Fruit fly (Drosophila melanogaster) whole organism, prepupa: ENCODE results near the gene CG13901.

ENCODE experiments used
- Blimp-1 ChIP-seq: fragments of 200-800 bp; sonication (Bioruptor generic); optimal IDR thresholded peaks from 3 replicates; lab custom pipeline; 2017; ENCODE audit warnings: missing biosample characterization, missing genetic modification characterization, mild to moderate bottlenecking, moderate library complexity, missing genetic modification reagents
- CG10631 ChIP-seq: fragments of 200-800 bp; sonication (Bioruptor generic); optimal IDR thresholded peaks from 2 replicates; lab custom pipeline; 2016; ENCODE audit warnings: missing biosample characterization, missing genetic modification characterization
- CG11762 ChIP-seq: fragments of 200-800 bp; sonication (Bioruptor generic); optimal IDR thresholded peaks from 3 replicates; lab custom pipeline; 2016; ENCODE audit warnings: missing biosample characterization, missing genetic modification characterization; ENCODE audit not compliant: insufficient read depth
- CG15336 ChIP-seq: fragments of 200-800 bp; sonication (Bioruptor generic); IDR thresholded peaks from 2 replicates; pipeline ENCODE4 v1.3.6; 2022; ENCODE audit warnings: missing biosample characterization, missing genetic modification characterization
- CG1621 ChIP-seq: fragments of 200-800 bp; sonication (Bioruptor generic); optimal IDR thresholded peaks from 3 replicates; lab custom pipeline; 2018; ENCODE audit warnings: missing biosample characterization, mild to moderate bottlenecking, missing genetic modification characterization
- CG16779 ChIP-seq: fragments of 200-800 bp; sonication (Bioruptor generic); optimal IDR thresholded peaks from 3 replicates; lab custom pipeline; 2017; ENCODE audit warnings: missing biosample characterization, mild to moderate bottlenecking, missing genetic modification characterization
- CG3032 ChIP-seq: fragments of 200-800 bp; optimal IDR thresholded peaks from 2 replicates; lab custom pipeline; 2019; ENCODE audit warnings: missing biosample characterization, mild to moderate bottlenecking, missing genetic modification characterization, moderate library complexity
- CG31627 ChIP-seq: fragments of 200-800 bp; sonication (Bioruptor generic); optimal IDR thresholded peaks from 3 replicates; lab custom pipeline; 2016; ENCODE audit warnings: missing biosample characterization, missing genetic modification characterization
- CG4318 ChIP-seq: fragments of 200-800 bp; sonication (Bioruptor generic); optimal IDR thresholded peaks from 3 replicates; lab custom pipeline; 2017; ENCODE audit warnings: missing biosample characterization, mild to moderate bottlenecking, missing genetic modification characterization
- CG6163 ChIP-seq: fragments of 200-800 bp; sonication (Bioruptor generic); IDR thresholded peaks from 3 replicates; pipeline ENCODE4 v1.3.6; 2022; ENCODE audit warnings: missing biosample characterization, missing genetic modification characterization
- CG6276 ChIP-seq: fragments of 200-800 bp; sonication (Bioruptor generic); optimal IDR thresholded peaks from 2 replicates; lab custom pipeline; 2017; ENCODE audit warnings: missing biosample characterization, mild to moderate bottlenecking, missing genetic modification characterization
- CG6792 ChIP-seq: fragments of 200-800 bp; sonication (Bioruptor generic); optimal IDR thresholded peaks from 3 replicates; lab custom pipeline; 2016; ENCODE audit warnings: missing biosample characterization, missing genetic modification characterization
- CG6808 ChIP-seq: fragments of 200-800 bp; sonication (Bioruptor generic); optimal IDR thresholded peaks from 3 replicates; lab custom pipeline; 2017; ENCODE audit warnings: missing biosample characterization, missing genetic modification characterization, mild to moderate bottlenecking, moderate library complexity, missing genetic modification reagents
- CG6854 ChIP-seq: fragments of 200-800 bp; sonication (Bioruptor generic); optimal IDR thresholded peaks from 2 replicates; lab custom pipeline; 2017; ENCODE audit warnings: missing biosample characterization, mild to moderate bottlenecking, missing genetic modification characterization
- CG7368 ChIP-seq: fragments of 200-800 bp; sonication (Bioruptor generic); optimal IDR thresholded peaks from 3 replicates; lab custom pipeline; 2016; ENCODE audit warnings: missing biosample characterization, missing genetic modification characterization
- CG8632 ChIP-seq: fragments of 200-800 bp; sonication (Bioruptor generic); optimal IDR thresholded peaks from 3 replicates; lab custom pipeline; 2016; ENCODE audit warnings: missing biosample characterization, missing genetic modification characterization
- CG9139 ChIP-seq: fragments of 200-800 bp; sonication (Bioruptor generic); optimal IDR thresholded peaks from 3 replicates; lab custom pipeline; 2017; ENCODE audit warnings: missing biosample characterization, mild to moderate bottlenecking, missing genetic modification characterization
- Eip78C ChIP-seq: fragments of 200-800 bp; sonication (Bioruptor generic); peaks from one replicate; lab custom pipeline; 2016; ENCODE audit warnings: missing biosample characterization, missing genetic modification characterization
- Eip93F ChIP-seq: fragments of 200-800 bp; sonication (Bioruptor generic); optimal IDR thresholded peaks from 2 replicates; lab custom pipeline; 2016; ENCODE audit warnings: missing biosample characterization, mild to moderate bottlenecking, missing genetic modification characterization
- Ets21C ChIP-seq: fragments of 200-800 bp; sonication (Bioruptor generic); optimal IDR thresholded peaks from 3 replicates; lab custom pipeline; 2016; ENCODE audit warnings: missing biosample characterization, missing genetic modification characterization
- Ets96B ChIP-seq: fragments of 200-800 bp; optimal IDR thresholded peaks from 2 replicates; lab custom pipeline; 2019; ENCODE audit warnings: missing biosample characterization, mild to moderate bottlenecking, missing genetic modification characterization, moderate library complexity
- Gug ChIP-seq: fragments of 200-800 bp; sonication (Bioruptor generic); IDR thresholded peaks from 2 replicates; pipeline ENCODE4 v1.3.6; 2022; ENCODE audit warnings: missing biosample characterization, missing genetic modification characterization
- Hr38 ChIP-seq: sonication (Bioruptor generic); optimal IDR thresholded peaks from 2 replicates; lab custom pipeline; 2016; ENCODE audit warnings: missing biosample characterization, missing genetic modification characterization
- Hr39 ChIP-seq: fragments of 200-800 bp; sonication (Bioruptor generic); optimal IDR thresholded peaks from 2 replicates; lab custom pipeline; 2016; ENCODE audit warnings: missing biosample characterization, missing genetic modification characterization
- Met ChIP-seq: fragments of 200-800 bp; sonication (Bioruptor generic); optimal IDR thresholded peaks from 3 replicates; lab custom pipeline; 2016; ENCODE audit warnings: missing biosample characterization, missing genetic modification characterization
- OdsH ChIP-seq: fragments of 200-800 bp; sonication (Bioruptor generic); optimal IDR thresholded peaks from 3 replicates; lab custom pipeline; 2016; ENCODE audit warnings: missing biosample characterization, missing genetic modification characterization
- Smox ChIP-seq: fragments of 200-800 bp; sonication (Bioruptor generic); optimal IDR thresholded peaks from 3 replicates; lab custom pipeline; 2016; ENCODE audit warnings: missing biosample characterization, missing genetic modification characterization
- Sox14 ChIP-seq: fragments of 200-800 bp; sonication (Bioruptor generic); optimal IDR thresholded peaks from 3 replicates; lab custom pipeline; 2016; ENCODE audit warnings: missing biosample characterization, missing genetic modification characterization
- achi ChIP-seq: fragments of 200-800 bp; sonication (Bioruptor generic); optimal IDR thresholded peaks from 3 replicates; lab custom pipeline; 2016; ENCODE audit warnings: missing biosample characterization, missing genetic modification characterization
- acj6 ChIP-seq: fragments of 200-800 bp; sonication (Bioruptor generic); optimal IDR thresholded peaks from 3 replicates; lab custom pipeline; 2016; ENCODE audit warnings: missing biosample characterization, missing genetic modification characterization
- dac ChIP-seq: fragments of 200-800 bp; sonication (Bioruptor generic); optimal IDR thresholded peaks from 2 replicates; lab custom pipeline; 2017; ENCODE audit warnings: missing biosample characterization, mild to moderate bottlenecking, missing genetic modification characterization
- dsx ChIP-seq: fragments of 200-800 bp; optimal IDR thresholded peaks from 3 replicates; lab custom pipeline; 2019; ENCODE audit warnings: missing biosample characterization, mild to moderate bottlenecking, missing genetic modification characterization, moderate library complexity; ENCODE audit not compliant: poor library complexity, severe bottlenecking
- eg ChIP-seq: fragments of 200-800 bp; sonication (Bioruptor generic); IDR thresholded peaks from 3 replicates; pipeline ENCODE4 v1.3.6; 2022; ENCODE audit warnings: missing biosample characterization, missing genetic modification characterization
- esn ChIP-seq: fragments of 200-800 bp; sonication (Bioruptor generic); optimal IDR thresholded peaks from 2 replicates; lab custom pipeline; 2016; ENCODE audit warnings: missing biosample characterization, mild to moderate bottlenecking, missing genetic modification characterization, moderate library complexity
- fd59A ChIP-seq: fragments of 200-800 bp; sonication (Bioruptor generic); optimal IDR thresholded peaks from 2 replicates; lab custom pipeline; 2017; ENCODE audit warnings: missing biosample characterization, mild to moderate bottlenecking, missing genetic modification characterization, missing genetic modification reagents
- fd85E ChIP-seq: fragments of 200-800 bp; sonication (Bioruptor generic); optimal IDR thresholded peaks from 3 replicates; lab custom pipeline; 2016; ENCODE audit warnings: missing biosample characterization, missing genetic modification characterization
- fkh ChIP-seq: fragments of 200-800 bp; sonication (Bioruptor generic); optimal IDR thresholded peaks from 3 replicates; lab custom pipeline; 2017; ENCODE audit warnings: missing biosample characterization, mild to moderate bottlenecking, missing genetic modification characterization, moderate library complexity
- lz ChIP-seq: fragments of 200-800 bp; sonication (Bioruptor generic); optimal IDR thresholded peaks from 3 replicates; lab custom pipeline; 2016; ENCODE audit warnings: missing biosample characterization, missing genetic modification characterization
- net ChIP-seq: fragments of 200-800 bp; sonication (Bioruptor generic); optimal IDR thresholded peaks from 3 replicates; lab custom pipeline; 2016; ENCODE audit warnings: missing biosample characterization, missing genetic modification characterization
- pdm3 ChIP-seq: fragments of 200-800 bp; sonication (Bioruptor generic); optimal IDR thresholded peaks from 3 replicates; lab custom pipeline; 2016; ENCODE audit warnings: missing biosample characterization, missing genetic modification characterization
- salr ChIP-seq, 2 experiments: fragments of 200-800 bp; sonication (Bioruptor generic); optimal IDR thresholded peaks; 3 replicates each; lab custom pipeline; 2016 to 2018; ENCODE audit warnings: missing biosample characterization in 2 of 2, missing genetic modification characterization in 2 of 2, mild to moderate bottlenecking in 1 of 2
- spab ChIP-seq: fragments of 200-800 bp; sonication (Bioruptor generic); optimal IDR thresholded peaks from 2 replicates; lab custom pipeline; 2017; ENCODE audit warnings: missing biosample characterization, mild to moderate bottlenecking, missing genetic modification characterization, missing genetic modification reagents
- ss ChIP-seq, 2 experiments: fragments of 200-800 bp; sonication (Bioruptor generic); optimal IDR thresholded peaks; 2 replicates in 1 of 2; 3 replicates in 1 of 2; lab custom pipeline; 2017 to 2018; ENCODE audit warnings: mild to moderate bottlenecking in 2 of 2, missing biosample characterization in 2 of 2, missing genetic modification characterization in 2 of 2, moderate library complexity in 1 of 2
- svp ChIP-seq: fragments of 200-800 bp; sonication (Bioruptor generic); peaks from one replicate; lab custom pipeline; 2016; ENCODE audit warnings: missing biosample characterization, missing genetic modification characterization
- vri ChIP-seq: fragments of 200-800 bp; sonication (Bioruptor generic); optimal IDR thresholded peaks from 3 replicates; lab custom pipeline; 2016; ENCODE audit warnings: missing biosample characterization, mild to moderate bottlenecking, missing genetic modification characterization

The CG13901 gene

DNA sequence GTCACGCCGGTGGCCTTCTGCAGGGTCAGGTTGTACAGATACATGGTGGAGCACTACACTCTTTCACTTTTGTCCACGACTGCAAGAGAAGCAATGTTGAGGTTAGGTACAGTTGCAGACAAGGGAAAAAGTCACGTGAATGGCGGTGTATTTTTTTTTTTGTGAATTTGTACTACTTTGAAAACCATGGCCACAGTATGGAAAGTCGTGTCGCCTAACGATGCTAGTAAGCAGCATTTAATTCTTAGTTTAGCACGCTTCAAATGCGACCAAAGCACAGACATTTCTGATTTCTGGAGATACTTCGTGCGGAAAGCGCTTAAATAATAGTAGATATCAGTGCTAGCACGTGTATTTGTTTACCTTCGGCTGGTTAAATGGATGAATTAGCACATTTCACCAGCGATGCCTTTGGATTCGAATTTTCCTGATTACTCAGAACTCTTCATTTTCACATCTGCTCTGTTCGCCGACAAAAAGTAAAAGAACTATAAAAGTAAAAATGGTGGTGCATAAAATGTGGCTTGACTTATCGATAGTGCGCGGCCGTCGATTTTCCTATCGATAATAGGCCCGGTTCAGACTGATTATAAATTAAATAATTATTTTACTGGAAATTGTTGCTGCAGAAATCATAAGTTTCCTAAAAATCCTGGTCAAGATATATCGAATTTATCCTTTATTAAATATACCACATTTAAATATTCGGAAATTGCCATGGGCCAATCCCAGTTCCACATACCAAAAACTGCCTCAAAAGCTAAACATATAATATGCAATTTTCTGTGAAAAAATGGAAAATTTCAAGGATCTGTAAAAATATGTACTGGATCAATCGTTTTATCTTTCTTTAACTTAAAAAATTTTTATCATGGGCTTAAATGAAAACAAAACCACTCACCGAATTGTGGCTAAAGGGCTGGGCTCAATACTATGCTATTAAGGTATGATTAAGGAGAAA, 4.4 kb downstream of the CG13901 start, which contains the start of gene Sf3b3 (continued):
- TF ChIP-seq Ets21C (GFP tag; lab: Kevin White, UChicago): no peak
- no peak for TF ChIP-seq spab (GFP tag; lab: Kevin White, UChicago)
- TF ChIP-seq lz: no peak
- peak; percentile 1 for TF ChIP-seq fd85E (GFP tag; lab: Kevin White, UChicago)
- no peak for TF ChIP-seq salr (GFP tag; optimal IDR thresholded peaks at IDR 0.05; lab: Kevin White, UChicago)
- no peak for TF ChIP-seq CG8632 (GFP tag; lab: Kevin White, UChicago)
- TF ChIP-seq CG6854 (GFP tag; lab: Kevin White, UChicago): peak; percentile 80
- TF ChIP-seq Smox (GFP tag; lab: Kevin White, UChicago): no peak
- no peak for TF ChIP-seq Eip93F (GFP tag; lab: Kevin White, UChicago)
- TF ChIP-seq achi (GFP tag; lab: Kevin White, UChicago): no peak
- no peak for TF ChIP-seq CG16779 (tag; lab: Kevin White, UChicago)
- TF ChIP-seq CG6792: no peak
- no peak for TF ChIP-seq dac
- peak; percentile 14 to 38 for TF ChIP-seq ss (GFP tag; optimal IDR thresholded peaks at IDR 0.05; lab: Kevin White, UChicago)
- no peak for TF ChIP-seq CG4318 (GFP tag; lab: Kevin White, UChicago)
- no peak for TF ChIP-seq net
- no peak for TF ChIP-seq vri
- TF ChIP-seq CG6276 (GFP tag; lab: Kevin White, UChicago): no peak
- TF ChIP-seq pdm3 (GFP tag; lab: Kevin White, UChicago): no peak

DNA sequence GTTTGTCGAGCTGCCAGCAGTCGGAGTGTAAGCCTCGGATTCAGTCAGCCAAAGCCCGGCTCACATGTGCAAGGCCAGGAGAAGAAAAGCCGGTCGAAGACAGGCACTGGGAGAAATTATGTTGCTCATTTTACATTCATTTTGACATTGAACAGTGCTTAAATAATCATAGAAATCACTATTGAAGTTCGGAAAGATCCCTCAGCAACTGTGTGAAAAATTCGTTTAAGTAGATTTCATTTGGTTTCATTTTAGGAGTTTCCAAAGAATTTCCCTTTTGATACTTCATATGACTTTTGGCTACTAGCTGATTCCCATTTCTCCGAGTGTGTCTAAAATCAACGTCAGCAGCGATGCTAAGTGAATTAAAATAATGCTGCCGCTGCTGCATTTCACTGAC, 13.2 kb downstream of the CG13901 start:
- TF ChIP-seq CG15336 (GFP tag; lab: Robert Waterston, UW): peak; percentile 89
- TF ChIP-seq Ets96B (tag; lab: Kevin White, UChicago): peak; percentile 44
- peak; percentile 77 for TF ChIP-seq Hr39 (GFP tag; lab: Kevin White, UChicago)
- TF ChIP-seq dsx (GFP tag; lab: Kevin White, UChicago): peak; percentile 65
- TF ChIP-seq Met (GFP tag; lab: Kevin White, UChicago): peak; percentile 81
- TF ChIP-seq fd59A: peak; percentile 43
- TF ChIP-seq CG6276 (GFP tag; lab: Kevin White, UChicago): peak; percentile 79
- TF ChIP-seq spab (GFP tag; lab: Kevin White, UChicago): peak; percentile 13
- peak; percentile 35 for TF ChIP-seq Blimp-1
- peak; percentile 96 for TF ChIP-seq Eip78C
- peak; percentile 74 for TF ChIP-seq net
- peak; percentile 74 for TF ChIP-seq acj6 (GFP tag; lab: Kevin White, UChicago)
- TF ChIP-seq CG1621: no peak
- TF ChIP-seq CG10631: peak; percentile 65
- TF ChIP-seq vri: peak; percentile 55
- TF ChIP-seq Hr38 (GFP tag; lab: Kevin White, UChicago): no peak
- peak; percentile 55 for TF ChIP-seq CG6792
- TF ChIP-seq Eip93F (GFP tag; lab: Kevin White, UChicago): no peak
- TF ChIP-seq esn: peak; percentile 79
- TF ChIP-seq CG6808: peak; percentile 74
- TF ChIP-seq OdsH: peak; percentile 82
- TF ChIP-seq Smox (GFP tag; lab: Kevin White, UChicago): no peak
- TF ChIP-seq CG7368 (GFP tag; lab: Kevin White, UChicago): peak; percentile 16
- peak; percentile 76 for TF ChIP-seq svp
- TF ChIP-seq ss (GFP tag; optimal IDR thresholded peaks at IDR 0.05; lab: Kevin White, UChicago): peak in 1 of 2 experiments; percentile 53
- TF ChIP-seq achi (GFP tag; lab: Kevin White, UChicago): peak; percentile 59
- peak; percentile 41 for TF ChIP-seq lz
- no peak for TF ChIP-seq pdm3 (GFP tag; lab: Kevin White, UChicago)
- TF ChIP-seq CG31627 (GFP tag; lab: Kevin White, UChicago): peak; percentile 74
- no peak for TF ChIP-seq CG9139 (GFP tag; lab: Kevin White, UChicago)
- peak; percentile 75 for TF ChIP-seq Gug
- peak; percentile 79 for TF ChIP-seq Sox14 (GFP tag; lab: Kevin White, UChicago)
- TF ChIP-seq CG11762 (GFP tag; lab: Kevin White, UChicago): no peak
- TF ChIP-seq CG6854 (GFP tag; lab: Kevin White, UChicago): peak; percentile 26
- TF ChIP-seq eg: peak; percentile 76
- TF ChIP-seq CG16779 (tag; lab: Kevin White, UChicago): no peak
- TF ChIP-seq CG6163 (GFP tag; lab: Robert Waterston, UW): peak; percentile 81
- TF ChIP-seq CG3032 (tag; lab: Kevin White, UChicago): peak; percentile 78
- no peak for TF ChIP-seq fkh (GFP tag; lab: Kevin White, UChicago)
